Fruit fly (Drosophila melanogaster) whole organism, wandering third instar larva: ENCODE results near the gene CG42300.
A peak's percentile ranks its signal among the peaks of the same experiment; 100 is the strongest.

Source experiments
- Abd-B ChIP-seq: fragments of >200 bp; optimal IDR thresholded peaks from 2 replicates; lab custom pipeline; 2017; ENCODE audit warnings: missing biosample characterization, missing genetic modification characterization
- CG32264 ChIP-seq: fragments of 200-800 bp; sonication (Bioruptor generic); optimal IDR thresholded peaks from 2 replicates; lab custom pipeline; 2016; ENCODE audit warnings: missing biosample characterization, missing genetic modification characterization
- CG9705 ChIP-seq: fragments of 200-800 bp; sonication (Bioruptor generic); optimal IDR thresholded peaks from 2 replicates; lab custom pipeline; 2018; ENCODE audit warnings: missing biosample characterization, mild to moderate bottlenecking, missing genetic modification characterization
- CrebA ChIP-seq: fragments of 200-800 bp; sonication (Bioruptor generic); optimal IDR thresholded peaks from 2 replicates; lab custom pipeline; 2016; ENCODE audit warnings: missing biosample characterization, mild to moderate bottlenecking, missing genetic modification characterization, borderline replicate concordance
- Dfd ChIP-seq: fragments of >200 bp; optimal IDR thresholded peaks from 2 replicates; lab custom pipeline; 2017; ENCODE audit warnings: missing biosample characterization, missing genetic modification characterization
- Dif ChIP-seq: fragments of 200-275, 200-300 bp; sonication (Bioruptor generic); optimal IDR thresholded peaks from 2 replicates; lab custom pipeline; 2018; ENCODE audit warnings: missing biosample characterization, missing genetic modification characterization; ENCODE audit not compliant: partially characterized antibody
- GATAd ChIP-seq: sonication (Bioruptor generic); optimal IDR thresholded peaks from 2 replicates; lab custom pipeline; 2016; ENCODE audit warnings: missing biosample characterization, missing genetic modification characterization
- HLH106 ChIP-seq: fragments of 200-800 bp; optimal IDR thresholded peaks from 3 replicates; lab custom pipeline; 2019; ENCODE audit warnings: missing biosample characterization, mild to moderate bottlenecking, missing genetic modification characterization, moderate library complexity
- Hnf4 ChIP-seq: fragments of 200-800 bp; sonication (Bioruptor generic); optimal IDR thresholded peaks from 2 replicates; lab custom pipeline; 2016; ENCODE audit warnings: missing biosample characterization, mild to moderate bottlenecking, missing genetic modification characterization
- Hr78 ChIP-seq: fragments of >200 bp; optimal IDR thresholded peaks from 2 replicates; lab custom pipeline; 2017; ENCODE audit warnings: missing biosample characterization, missing genetic modification characterization
- Hr83 ChIP-seq: fragments of 200-300 bp; sonication (Bioruptor generic); optimal IDR thresholded peaks from 2 replicates; lab custom pipeline; 2016; ENCODE audit warnings: missing biosample characterization, mild to moderate bottlenecking, missing genetic modification characterization, moderate library complexity; ENCODE audit not compliant: poor library complexity, severe bottlenecking
- Jra ChIP-seq: sonication (Bioruptor generic); optimal IDR thresholded peaks from 2 replicates; lab custom pipeline; 2016; ENCODE audit warnings: missing biosample characterization, missing genetic modification characterization
- Mio ChIP-seq: sonication (Bioruptor generic); optimal IDR thresholded peaks from 2 replicates; lab custom pipeline; 2016; ENCODE audit warnings: missing biosample characterization, missing genetic modification characterization
- Myc ChIP-seq: fragments of >200 bp; optimal IDR thresholded peaks from 2 replicates; lab custom pipeline; 2017
- N ChIP-seq: fragments of >200 bp; optimal IDR thresholded peaks from 2 replicates; lab custom pipeline; 2018; ENCODE audit warnings: missing biosample characterization, missing external identifiers, missing genetic modification characterization
- OdsH ChIP-seq: fragments of 200-800 bp; sonication (Bioruptor generic); optimal IDR thresholded peaks from 2 replicates; lab custom pipeline; 2016; ENCODE audit warnings: missing biosample characterization, mild to moderate bottlenecking, missing genetic modification characterization
- Rel ChIP-seq, 2 experiments: fragments of 200-800 bp; sonication (Bioruptor generic) in 1 of 2; optimal IDR thresholded peaks; 2 replicates in 1 of 2; 3 replicates in 1 of 2; lab custom pipeline; 2016 to 2019; ENCODE audit warnings: mild to moderate bottlenecking in 2 of 2, missing biosample characterization in 2 of 2, missing genetic modification characterization in 2 of 2, moderate library complexity in 1 of 2
- Sp1 ChIP-seq: fragments of 200-800 bp; sonication (Bioruptor generic); optimal IDR thresholded peaks from 3 replicates; lab custom pipeline; 2019; ENCODE audit warnings: missing biosample characterization, mild to moderate bottlenecking, missing genetic modification characterization, moderate library complexity
- Vsx2 ChIP-seq: fragments of 200-300, 225-300 bp; sonication (Bioruptor generic); optimal IDR thresholded peaks from 2 replicates; lab custom pipeline; 2018; ENCODE audit warnings: missing biosample characterization, missing genetic modification characterization; ENCODE audit not compliant: partially characterized antibody
- br ChIP-seq: fragments of 200-800 bp; sonication (Bioruptor generic); optimal IDR thresholded peaks from 2 replicates; lab custom pipeline; 2016; ENCODE audit warnings: missing biosample characterization, missing genetic modification characterization
- brk ChIP-seq: fragments of 200-800 bp; sonication (Bioruptor generic); optimal IDR thresholded peaks from 2 replicates; lab custom pipeline; 2016; ENCODE audit warnings: missing biosample characterization, mild to moderate bottlenecking, missing genetic modification characterization
- dl ChIP-seq, 2 experiments: fragments of 175-275, 200-275 bp in 1 of 2; fragments of 200-275 bp in 1 of 2; sonication (Bioruptor generic); optimal IDR thresholded peaks; lab custom pipeline; 2018; ENCODE audit warnings: mild to moderate bottlenecking in 2 of 2, missing biosample characterization in 2 of 2, missing genetic modification characterization in 2 of 2, moderate library complexity in 2 of 2; ENCODE audit not compliant: partially characterized antibody in 2 of 2, insufficient read depth in 1 of 2
- dmrt93B ChIP-seq: fragments of 200-800 bp; sonication (Bioruptor generic); optimal IDR thresholded peaks from 2 replicates; lab custom pipeline; 2018; ENCODE audit warnings: missing biosample characterization, mild to moderate bottlenecking, missing genetic modification characterization
- dsf ChIP-seq: sonication (Bioruptor generic); optimal IDR thresholded peaks from 2 replicates; lab custom pipeline; 2016; ENCODE audit warnings: missing biosample characterization, missing genetic modification characterization, borderline replicate concordance
- ey ChIP-seq: fragments of 200-800 bp; sonication (Bioruptor generic); optimal IDR thresholded peaks from 2 replicates; lab custom pipeline; 2016; ENCODE audit warnings: missing biosample characterization, missing genetic modification characterization
- foxo ChIP-seq, 2 experiments: fragments of 200-800 bp; sonication (Bioruptor generic); optimal IDR thresholded peaks; 2 replicates in 1 of 2; 3 replicates in 1 of 2; lab custom pipeline; 2016 to 2017; ENCODE audit warnings: missing biosample characterization in 2 of 2, missing genetic modification characterization in 2 of 2
- fru ChIP-seq: fragments of 200-800 bp; sonication (Bioruptor generic); optimal IDR thresholded peaks from 3 replicates; lab custom pipeline; 2016; ENCODE audit warnings: missing biosample characterization, mild to moderate bottlenecking, missing genetic modification characterization
- h ChIP-seq: fragments of 200-800 bp; sonication (Bioruptor generic); optimal IDR thresholded peaks from 3 replicates; lab custom pipeline; 2016; ENCODE audit warnings: missing biosample characterization, mild to moderate bottlenecking, missing genetic modification characterization
- jim ChIP-seq: fragments of 175-275, 200-325 bp; sonication (Bioruptor generic); optimal IDR thresholded peaks from 2 replicates; lab custom pipeline; 2016; ENCODE audit warnings: missing biosample characterization, mild to moderate bottlenecking, missing genetic modification characterization
- lola ChIP-seq: fragments of >200 bp; optimal IDR thresholded peaks from 2 replicates; lab custom pipeline; 2017; ENCODE audit warnings: missing biosample characterization, missing genetic modification characterization
- pan ChIP-seq: fragments of >200 bp; optimal IDR thresholded peaks from 2 replicates; lab custom pipeline; 2017
- psq ChIP-seq: fragments of 200-800 bp; sonication (Bioruptor generic); optimal IDR thresholded peaks from 3 replicates; lab custom pipeline; 2017; ENCODE audit warnings: missing biosample characterization, mild to moderate bottlenecking, missing genetic modification characterization, moderate library complexity
- rgr ChIP-seq: fragments of 200-800 bp; sonication (Bioruptor generic); optimal IDR thresholded peaks from 3 replicates; lab custom pipeline; 2016; ENCODE audit warnings: missing biosample characterization, mild to moderate bottlenecking, missing genetic modification characterization
- sage ChIP-seq: fragments of 200-800 bp; sonication (Bioruptor generic); optimal IDR thresholded peaks from 2 replicates; lab custom pipeline; 2016; ENCODE audit warnings: missing biosample characterization, mild to moderate bottlenecking, missing genetic modification characterization
- sv ChIP-seq: fragments of 200-800 bp; sonication (Bioruptor generic); optimal IDR thresholded peaks from 3 replicates; lab custom pipeline; 2016; ENCODE audit warnings: missing biosample characterization, missing genetic modification characterization
- tai ChIP-seq: sonication (Bioruptor generic); optimal IDR thresholded peaks from 2 replicates; lab custom pipeline; 2016; ENCODE audit warnings: missing biosample characterization, missing genetic modification characterization
- usp ChIP-seq: fragments of >200 bp; optimal IDR thresholded peaks from 2 replicates; lab custom pipeline; 2017; ENCODE audit warnings: missing biosample characterization, missing genetic modification characterization
- woc ChIP-seq: sonication (Bioruptor generic); optimal IDR thresholded peaks from 2 replicates; lab custom pipeline; 2016; ENCODE audit warnings: missing biosample characterization, mild to moderate bottlenecking, missing genetic modification characterization

The CG42300 gene

dm6 chrX:15554256-15554678 is 1.6 kb downstream of the CG42300 start, which contains the start of gene Ac13E (continued):
- TF ChIP-seq dmrt93B (peak; percentile 88), tai (GFP tag; lab: Kevin White, UChicago) (peak; percentile 79), pan (lab: Kevin White, UChicago) (no peak), Hr78 (GFP tag; lab: Kevin White, UChicago) (no peak), brk (GFP tag; lab: Kevin White, UChicago) (peak; percentile 72), Hr83 (GFP tag; lab: Kevin White, UChicago) (no peak), rgr (GFP tag; lab: Kevin White, UChicago) (peak; percentile 90), Myc (no peak), Dif (GFP tag; lab: Kevin White, UChicago) (no peak), Hnf4 (GFP tag; lab: Kevin White, UChicago) (peak; percentile 81), HLH106 (tag; lab: Kevin White, UChicago) (peak; percentile 91), Mio (GFP tag; lab: Kevin White, UChicago) (no peak)

dm6 chrX:15552472-15552888 is 3.4 kb downstream of the CG42300 start:
- TF ChIP-seq rgr (GFP tag; lab: Kevin White, UChicago) (peak; percentile 28), sage (GFP tag; lab: Kevin White, UChicago) (no peak), foxo (GFP tag; optimal IDR thresholded peaks at IDR 0.05; lab: Kevin White, UChicago) (peak in 1 of 2 experiments; percentile 62), CrebA (GFP tag; lab: Kevin White, UChicago) (no peak), Abd-B (no peak), CG32264 (GFP tag; lab: Kevin White, UChicago) (no peak), dsf (GFP tag; lab: Kevin White, UChicago) (no peak), Mio (GFP tag; lab: Kevin White, UChicago) (no peak), Jra (no peak), dl (GFP tag; optimal IDR thresholded peaks at IDR 0.05; lab: Kevin White, UChicago; ENCODE audit: insufficient read depth in 1 of 2, partially characterized antibody in 2 of 2) (no peak), Hr78 (GFP tag; lab: Kevin White, UChicago) (no peak), ey (GFP tag; lab: Kevin White, UChicago) (peak; percentile 40), OdsH (GFP tag; lab: Kevin White, UChicago) (peak; percentile 54), fru (GFP tag; lab: Kevin White, UChicago) (peak; percentile 62), Hnf4 (GFP tag; lab: Kevin White, UChicago) (no peak), GATAd (no peak), br (GFP tag; lab: Kevin White, UChicago) (peak; percentile 18), HLH106 (tag; lab: Kevin White, UChicago) (peak; percentile 40), brk (GFP tag; lab: Kevin White, UChicago) (no peak), N (GFP tag; lab: Kevin White, UChicago) (no peak), Dif (GFP tag; lab: Kevin White, UChicago) (no peak), pan (lab: Kevin White, UChicago) (no peak), jim (GFP tag; lab: Kevin White, UChicago) (no peak), Vsx2 (GFP tag; lab: Kevin White, UChicago) (no peak), woc (peak; percentile 86), CG9705 (GFP tag; lab: Kevin White, UChicago) (no peak), Myc (no peak), tai (GFP tag; lab: Kevin White, UChicago) (no peak), lola (no peak), Rel (GFP tag; optimal IDR thresholded peaks at IDR 0.05; lab: Kevin White, UChicago) (no peak), Rel (tag; optimal IDR thresholded peaks at IDR 0.05; lab: Kevin White, UChicago) (no peak), Dfd (GFP tag; lab: Kevin White, UChicago) (no peak), sv (no peak), h (peak; percentile 45), psq (peak; percentile 59), Sp1 (peak; percentile 30), dmrt93B (peak; percentile 21), Hr83 (GFP tag; lab: Kevin White, UChicago) (no peak), usp (GFP tag; lab: Kevin White, UChicago) (no peak)
